Fruit fly (Drosophila melanogaster) whole organism, prepupa: ENCODE data around the gene CG4073.

ENCODE experiments used
- Blimp-1 ChIP-seq: fragments of 200-800 bp; sonication (Bioruptor generic); optimal IDR thresholded peaks from 3 replicates; lab custom pipeline; 2017; ENCODE audit warnings: missing biosample characterization, missing genetic modification characterization, mild to moderate bottlenecking, moderate library complexity, missing genetic modification reagents
- CG10631 ChIP-seq: fragments of 200-800 bp; sonication (Bioruptor generic); optimal IDR thresholded peaks from 2 replicates; lab custom pipeline; 2016; ENCODE audit warnings: missing biosample characterization, missing genetic modification characterization
- CG10669 ChIP-seq: fragments of 200-800 bp; sonication (Bioruptor generic); optimal IDR thresholded peaks from 3 replicates; lab custom pipeline; 2018; ENCODE audit warnings: missing biosample characterization, mild to moderate bottlenecking, missing genetic modification characterization, moderate library complexity
- CG11294 ChIP-seq: fragments of 200-800 bp; sonication (Bioruptor generic); IDR thresholded peaks from 2 replicates; pipeline ENCODE4 v1.3.6; 2022; ENCODE audit warnings: missing biosample characterization, missing genetic modification characterization
- CG11762 ChIP-seq: fragments of 200-800 bp; sonication (Bioruptor generic); optimal IDR thresholded peaks from 3 replicates; lab custom pipeline; 2016; ENCODE audit warnings: missing biosample characterization, missing genetic modification characterization; ENCODE audit not compliant: insufficient read depth
- CG11902 ChIP-seq: fragments of 200-800 bp; sonication (Bioruptor generic); optimal IDR thresholded peaks from 3 replicates; lab custom pipeline; 2016; ENCODE audit warnings: missing biosample characterization, missing genetic modification characterization
- CG15336 ChIP-seq: fragments of 200-800 bp; sonication (Bioruptor generic); IDR thresholded peaks from 2 replicates; pipeline ENCODE4 v1.3.6; 2022; ENCODE audit warnings: missing biosample characterization, missing genetic modification characterization
- CG1621 ChIP-seq: fragments of 200-800 bp; sonication (Bioruptor generic); optimal IDR thresholded peaks from 3 replicates; lab custom pipeline; 2018; ENCODE audit warnings: missing biosample characterization, mild to moderate bottlenecking, missing genetic modification characterization
- CG16779 ChIP-seq: fragments of 200-800 bp; sonication (Bioruptor generic); optimal IDR thresholded peaks from 3 replicates; lab custom pipeline; 2017; ENCODE audit warnings: missing biosample characterization, mild to moderate bottlenecking, missing genetic modification characterization
- CG31627 ChIP-seq: fragments of 200-800 bp; sonication (Bioruptor generic); optimal IDR thresholded peaks from 3 replicates; lab custom pipeline; 2016; ENCODE audit warnings: missing biosample characterization, missing genetic modification characterization
- CG32006 ChIP-seq: fragments of 200-800 bp; sonication (Bioruptor generic); optimal IDR thresholded peaks from 3 replicates; lab custom pipeline; 2017; ENCODE audit warnings: missing biosample characterization, mild to moderate bottlenecking, missing genetic modification characterization
- CG4318 ChIP-seq: fragments of 200-800 bp; sonication (Bioruptor generic); optimal IDR thresholded peaks from 3 replicates; lab custom pipeline; 2017; ENCODE audit warnings: missing biosample characterization, mild to moderate bottlenecking, missing genetic modification characterization
- CG6163 ChIP-seq: fragments of 200-800 bp; sonication (Bioruptor generic); IDR thresholded peaks from 3 replicates; pipeline ENCODE4 v1.3.6; 2022; ENCODE audit warnings: missing biosample characterization, missing genetic modification characterization
- CG6276 ChIP-seq: fragments of 200-800 bp; sonication (Bioruptor generic); optimal IDR thresholded peaks from 2 replicates; lab custom pipeline; 2017; ENCODE audit warnings: missing biosample characterization, mild to moderate bottlenecking, missing genetic modification characterization
- CG6854 ChIP-seq: fragments of 200-800 bp; sonication (Bioruptor generic); optimal IDR thresholded peaks from 2 replicates; lab custom pipeline; 2017; ENCODE audit warnings: missing biosample characterization, mild to moderate bottlenecking, missing genetic modification characterization
- CG7368 ChIP-seq: fragments of 200-800 bp; sonication (Bioruptor generic); optimal IDR thresholded peaks from 3 replicates; lab custom pipeline; 2016; ENCODE audit warnings: missing biosample characterization, missing genetic modification characterization
- CG8119 ChIP-seq: fragments of 200-800 bp; sonication (Bioruptor generic); IDR thresholded peaks from 3 replicates; pipeline ENCODE4 v1.3.6; 2022; ENCODE audit warnings: missing biosample characterization, missing genetic modification characterization
- CG8319 ChIP-seq: fragments of 200-800 bp; sonication (Bioruptor generic); optimal IDR thresholded peaks from 3 replicates; lab custom pipeline; 2016; ENCODE audit warnings: missing biosample characterization, missing genetic modification characterization
- CG8632 ChIP-seq: fragments of 200-800 bp; sonication (Bioruptor generic); optimal IDR thresholded peaks from 3 replicates; lab custom pipeline; 2016; ENCODE audit warnings: missing biosample characterization, missing genetic modification characterization
- CG9139 ChIP-seq: fragments of 200-800 bp; sonication (Bioruptor generic); optimal IDR thresholded peaks from 3 replicates; lab custom pipeline; 2017; ENCODE audit warnings: missing biosample characterization, mild to moderate bottlenecking, missing genetic modification characterization
- Eip78C ChIP-seq: fragments of 200-800 bp; sonication (Bioruptor generic); peaks from one replicate; lab custom pipeline; 2016; ENCODE audit warnings: missing biosample characterization, missing genetic modification characterization
- Eip93F ChIP-seq: fragments of 200-800 bp; sonication (Bioruptor generic); optimal IDR thresholded peaks from 2 replicates; lab custom pipeline; 2016; ENCODE audit warnings: missing biosample characterization, mild to moderate bottlenecking, missing genetic modification characterization
- Ets21C ChIP-seq: fragments of 200-800 bp; sonication (Bioruptor generic); optimal IDR thresholded peaks from 3 replicates; lab custom pipeline; 2016; ENCODE audit warnings: missing biosample characterization, missing genetic modification characterization
- Gug ChIP-seq: fragments of 200-800 bp; sonication (Bioruptor generic); IDR thresholded peaks from 2 replicates; pipeline ENCODE4 v1.3.6; 2022; ENCODE audit warnings: missing biosample characterization, missing genetic modification characterization
- Hr38 ChIP-seq: sonication (Bioruptor generic); optimal IDR thresholded peaks from 2 replicates; lab custom pipeline; 2016; ENCODE audit warnings: missing biosample characterization, missing genetic modification characterization
- Hr39 ChIP-seq: fragments of 200-800 bp; sonication (Bioruptor generic); optimal IDR thresholded peaks from 2 replicates; lab custom pipeline; 2016; ENCODE audit warnings: missing biosample characterization, missing genetic modification characterization
- Lpt ChIP-seq: fragments of 200-800 bp; sonication (Bioruptor generic); optimal IDR thresholded peaks from 3 replicates; lab custom pipeline; 2016; ENCODE audit warnings: missing biosample characterization, missing genetic modification characterization
- Met ChIP-seq: fragments of 200-800 bp; sonication (Bioruptor generic); optimal IDR thresholded peaks from 3 replicates; lab custom pipeline; 2016; ENCODE audit warnings: missing biosample characterization, missing genetic modification characterization
- OdsH ChIP-seq: fragments of 200-800 bp; sonication (Bioruptor generic); optimal IDR thresholded peaks from 3 replicates; lab custom pipeline; 2016; ENCODE audit warnings: missing biosample characterization, missing genetic modification characterization
- Smox ChIP-seq: fragments of 200-800 bp; sonication (Bioruptor generic); optimal IDR thresholded peaks from 3 replicates; lab custom pipeline; 2016; ENCODE audit warnings: missing biosample characterization, missing genetic modification characterization
- Sox102F ChIP-seq: fragments of 200-800 bp; sonication (Bioruptor generic); optimal IDR thresholded peaks from 2 replicates; lab custom pipeline; 2016; ENCODE audit warnings: missing biosample characterization, mild to moderate bottlenecking, missing genetic modification characterization
- Sox14 ChIP-seq: fragments of 200-800 bp; sonication (Bioruptor generic); optimal IDR thresholded peaks from 3 replicates; lab custom pipeline; 2016; ENCODE audit warnings: missing biosample characterization, missing genetic modification characterization
- Sox15 ChIP-seq: fragments of 200-800 bp; sonication (Bioruptor generic); optimal IDR thresholded peaks from 3 replicates; lab custom pipeline; 2016; ENCODE audit warnings: missing biosample characterization, missing genetic modification characterization
- achi ChIP-seq: fragments of 200-800 bp; sonication (Bioruptor generic); optimal IDR thresholded peaks from 3 replicates; lab custom pipeline; 2016; ENCODE audit warnings: missing biosample characterization, missing genetic modification characterization
- acj6 ChIP-seq: fragments of 200-800 bp; sonication (Bioruptor generic); optimal IDR thresholded peaks from 3 replicates; lab custom pipeline; 2016; ENCODE audit warnings: missing biosample characterization, missing genetic modification characterization
- cyc ChIP-seq: fragments of 200-800 bp; sonication (Bioruptor generic); optimal IDR thresholded peaks from 3 replicates; lab custom pipeline; 2016; ENCODE audit warnings: missing biosample characterization, missing genetic modification characterization
- dac ChIP-seq: fragments of 200-800 bp; sonication (Bioruptor generic); optimal IDR thresholded peaks from 2 replicates; lab custom pipeline; 2017; ENCODE audit warnings: missing biosample characterization, mild to moderate bottlenecking, missing genetic modification characterization
- dsx ChIP-seq: fragments of 200-800 bp; optimal IDR thresholded peaks from 3 replicates; lab custom pipeline; 2019; ENCODE audit warnings: missing biosample characterization, mild to moderate bottlenecking, missing genetic modification characterization, moderate library complexity; ENCODE audit not compliant: poor library complexity, severe bottlenecking
- eg ChIP-seq: fragments of 200-800 bp; sonication (Bioruptor generic); IDR thresholded peaks from 3 replicates; pipeline ENCODE4 v1.3.6; 2022; ENCODE audit warnings: missing biosample characterization, missing genetic modification characterization
- esn ChIP-seq: fragments of 200-800 bp; sonication (Bioruptor generic); optimal IDR thresholded peaks from 2 replicates; lab custom pipeline; 2016; ENCODE audit warnings: missing biosample characterization, mild to moderate bottlenecking, missing genetic modification characterization, moderate library complexity
- fd59A ChIP-seq: fragments of 200-800 bp; sonication (Bioruptor generic); optimal IDR thresholded peaks from 2 replicates; lab custom pipeline; 2017; ENCODE audit warnings: missing biosample characterization, mild to moderate bottlenecking, missing genetic modification characterization, missing genetic modification reagents
- fd85E ChIP-seq: fragments of 200-800 bp; sonication (Bioruptor generic); optimal IDR thresholded peaks from 3 replicates; lab custom pipeline; 2016; ENCODE audit warnings: missing biosample characterization, missing genetic modification characterization
- fkh ChIP-seq: fragments of 200-800 bp; sonication (Bioruptor generic); optimal IDR thresholded peaks from 3 replicates; lab custom pipeline; 2017; ENCODE audit warnings: missing biosample characterization, mild to moderate bottlenecking, missing genetic modification characterization, moderate library complexity
- lz ChIP-seq: fragments of 200-800 bp; sonication (Bioruptor generic); optimal IDR thresholded peaks from 3 replicates; lab custom pipeline; 2016; ENCODE audit warnings: missing biosample characterization, missing genetic modification characterization
- pdm3 ChIP-seq: fragments of 200-800 bp; sonication (Bioruptor generic); optimal IDR thresholded peaks from 3 replicates; lab custom pipeline; 2016; ENCODE audit warnings: missing biosample characterization, missing genetic modification characterization
- salr ChIP-seq, 2 experiments: fragments of 200-800 bp; sonication (Bioruptor generic); optimal IDR thresholded peaks; 3 replicates each; lab custom pipeline; 2016 to 2018; ENCODE audit warnings: missing biosample characterization in 2 of 2, missing genetic modification characterization in 2 of 2, mild to moderate bottlenecking in 1 of 2
- spab ChIP-seq: fragments of 200-800 bp; sonication (Bioruptor generic); optimal IDR thresholded peaks from 2 replicates; lab custom pipeline; 2017; ENCODE audit warnings: missing biosample characterization, mild to moderate bottlenecking, missing genetic modification characterization, missing genetic modification reagents
- svp ChIP-seq: fragments of 200-800 bp; sonication (Bioruptor generic); peaks from one replicate; lab custom pipeline; 2016; ENCODE audit warnings: missing biosample characterization, missing genetic modification characterization
- topi ChIP-seq: fragments of 200-800 bp; sonication (Bioruptor generic); optimal IDR thresholded peaks from 3 replicates; lab custom pipeline; 2016; ENCODE audit warnings: missing biosample characterization, missing genetic modification characterization
- vri ChIP-seq: fragments of 200-800 bp; sonication (Bioruptor generic); optimal IDR thresholded peaks from 3 replicates; lab custom pipeline; 2016; ENCODE audit warnings: missing biosample characterization, mild to moderate bottlenecking, missing genetic modification characterization

CG4073 gene

DNA sequence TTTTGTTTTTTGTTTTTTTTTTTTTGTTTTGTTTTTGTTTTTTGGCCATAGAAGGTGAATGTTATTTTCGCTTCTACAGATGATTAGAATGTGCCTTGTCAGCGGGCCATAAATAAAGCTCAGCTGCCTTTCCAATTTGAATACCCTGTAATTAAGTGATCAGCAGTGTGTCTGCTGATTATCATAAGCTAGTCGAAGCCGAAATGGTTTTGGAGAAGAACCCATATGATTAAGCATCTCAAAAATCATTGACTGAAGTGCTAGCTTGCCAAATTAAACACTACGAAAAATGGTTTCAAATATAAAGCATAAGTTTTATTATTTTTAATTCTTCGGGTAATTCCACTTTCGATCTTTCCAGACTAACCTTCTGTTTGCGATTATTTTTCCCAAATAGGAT lies 31.4 kb upstream of the CG4073 start:
- TF ChIP-seq Sox14 (GFP tag; lab: Kevin White, UChicago) (no peak), Eip78C (GFP tag; lab: Kevin White, UChicago) (peak; percentile 11), CG15336 (no peak)

DNA sequence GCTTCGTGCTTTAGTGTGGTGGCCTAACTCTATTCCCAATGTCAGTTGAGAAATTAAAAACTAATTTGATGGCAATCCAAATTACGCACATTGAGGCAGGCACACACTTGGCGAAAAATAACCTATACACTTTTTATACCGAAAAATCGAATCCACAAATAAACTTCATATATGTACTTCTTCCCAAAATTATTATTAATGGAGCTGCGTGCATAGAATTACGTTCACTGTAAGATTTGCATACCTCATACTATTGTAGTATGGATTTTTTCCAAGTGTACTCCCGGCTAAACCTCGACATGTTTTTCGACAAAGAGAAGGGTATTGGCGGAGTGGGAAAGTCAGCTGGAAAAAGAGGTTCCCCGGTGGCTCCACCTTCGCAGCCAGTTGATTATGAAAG lies 30.3 kb upstream of the CG4073 start:
- TF ChIP-seq Sox14 (GFP tag; lab: Kevin White, UChicago): no peak
- TF ChIP-seq CG6276 (GFP tag; lab: Kevin White, UChicago): peak; percentile 61
- TF ChIP-seq CG6163: 0 out of 3 replicates have a peak, but pooled peaks have one; percentile 52
- TF ChIP-seq Sox15 (GFP tag; lab: Kevin White, UChicago): no peak
- peak; percentile 39 for TF ChIP-seq lz (GFP tag; lab: Kevin White, UChicago)
- TF ChIP-seq CG10631 (GFP tag; lab: Kevin White, UChicago): peak; percentile 28
- no peak for TF ChIP-seq fkh (GFP tag; lab: Kevin White, UChicago)
- TF ChIP-seq CG6854 (GFP tag; lab: Kevin White, UChicago): no peak
- TF ChIP-seq Hr38 (GFP tag; lab: Kevin White, UChicago): no peak
- peak; percentile 13 for TF ChIP-seq cyc (GFP tag; lab: Kevin White, UChicago)
- peak; percentile 73 for TF ChIP-seq CG32006 (GFP tag; lab: Kevin White, UChicago)
- TF ChIP-seq dac (GFP tag; lab: Kevin White, UChicago): peak; percentile 28
- TF ChIP-seq Gug (GFP tag; lab: Robert Waterston, UW): peak; percentile 40; the same call in 1 of the 2 replicates
- TF ChIP-seq fd85E (GFP tag; lab: Kevin White, UChicago): no peak
- no peak for TF ChIP-seq CG11762 (GFP tag; lab: Kevin White, UChicago)
- peak; percentile 27 for TF ChIP-seq acj6 (GFP tag; lab: Kevin White, UChicago)
- TF ChIP-seq OdsH (GFP tag; lab: Kevin White, UChicago): peak; percentile 55
- TF ChIP-seq CG8319: no peak
- TF ChIP-seq Ets21C (GFP tag; lab: Kevin White, UChicago): no peak
- no peak for TF ChIP-seq Blimp-1 (GFP tag; lab: Kevin White, UChicago)
- peak; percentile 49 for TF ChIP-seq Met (GFP tag; lab: Kevin White, UChicago)
- no peak for TF ChIP-seq CG11902
- peak; percentile 49 for TF ChIP-seq Hr39 (GFP tag; lab: Kevin White, UChicago)
- TF ChIP-seq vri: no peak
- peak; percentile 66 for TF ChIP-seq pdm3 (GFP tag; lab: Kevin White, UChicago)
- peak; percentile 55 for TF ChIP-seq esn (GFP tag; lab: Kevin White, UChicago)
- no peak for TF ChIP-seq CG16779
- TF ChIP-seq CG10669 (GFP tag; lab: Kevin White, UChicago): no peak
- TF ChIP-seq CG11294 (GFP tag; lab: Robert Waterston, UW): no peak
- TF ChIP-seq CG8119 (GFP tag; lab: Robert Waterston, UW): peak; percentile 78
- TF ChIP-seq CG31627 (GFP tag; lab: Kevin White, UChicago): peak; percentile 36
- TF ChIP-seq Eip93F: no peak
- peak; percentile 75 for TF ChIP-seq CG15336
- peak; percentile 33 for TF ChIP-seq Smox
- TF ChIP-seq CG8632 (GFP tag; lab: Kevin White, UChicago): peak; percentile 25
- TF ChIP-seq CG9139 (GFP tag; lab: Kevin White, UChicago): no peak
- peak; percentile 60 for TF ChIP-seq CG4318
- TF ChIP-seq dsx: no peak
- TF ChIP-seq eg: peak; percentile 79
- TF ChIP-seq Lpt (GFP tag; lab: Kevin White, UChicago): peak; percentile 58
- peak; percentile 90 for TF ChIP-seq Eip78C (GFP tag; lab: Kevin White, UChicago)
- TF ChIP-seq svp (GFP tag; lab: Kevin White, UChicago): peak; percentile 62
- TF ChIP-seq topi (GFP tag; lab: Kevin White, UChicago): peak; percentile 46
- no peak for TF ChIP-seq spab (GFP tag; lab: Kevin White, UChicago)
- TF ChIP-seq Sox102F (GFP tag; lab: Kevin White, UChicago): peak; percentile 54
- TF ChIP-seq fd59A (GFP tag; lab: Kevin White, UChicago): no peak
- no peak for TF ChIP-seq CG7368
- TF ChIP-seq salr (GFP tag; optimal IDR thresholded peaks at IDR 0.05; lab: Kevin White, UChicago): no peak
- peak; percentile 31 for TF ChIP-seq achi (GFP tag; lab: Kevin White, UChicago)
- TF ChIP-seq CG1621 (tag; lab: Kevin White, UChicago): no peak
